Worm (Caenorhabditis elegans): ENCODE data around the gene R02F11.9.

The R02F11.9 gene

DNA sequence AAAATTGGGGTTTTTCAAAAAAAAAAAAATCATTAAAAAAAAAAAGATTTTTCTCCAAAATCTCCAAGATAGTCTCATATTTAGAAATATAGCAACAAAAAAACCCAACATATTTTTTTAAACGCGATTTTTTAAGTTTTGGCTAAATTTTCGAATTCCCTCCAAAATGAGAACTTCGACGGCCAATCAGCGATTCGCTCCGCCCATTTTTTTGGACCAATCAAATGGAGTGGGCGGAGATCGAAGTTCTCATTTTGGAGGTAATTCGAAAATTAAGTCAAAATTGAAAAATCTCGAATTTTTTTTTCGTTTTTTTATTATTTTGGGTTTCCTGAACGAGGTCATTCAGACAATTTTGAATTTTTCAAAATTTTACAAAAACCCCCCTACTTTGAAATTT lies 26.6 kb downstream of the R02F11.9 start:
- TF ChIP-seq cnd-1 (tag; optimal IDR thresholded peaks at IDR 0.05) (no peak), unc-62 (GFP tag; optimal IDR thresholded peaks at IDR 0.05) (no peak), nhr-12 (tag; optimal IDR thresholded peaks at IDR 0.05) (no peak), lin-13 (tag; optimal IDR thresholded peaks at IDR 0.05) (no peak), blmp-1 (tag; optimal IDR thresholded peaks at IDR 0.05) (no peak), tbx-8 (GFP tag; optimal IDR thresholded peaks at IDR 0.05) (no peak), M03D4.4 (tag; optimal IDR thresholded peaks at IDR 0.05) (no peak), pha-4 (tag; optimal IDR thresholded peaks at IDR 0.05) (no peak), drap-1 (GFP tag; optimal IDR thresholded peaks at IDR 0.05) (no peak), unc-120 (tag; optimal IDR thresholded peaks at IDR 0.05; ENCODE audit: poor library complexity, severe bottlenecking) (no peak), bed-3 (GFP tag; optimal IDR thresholded peaks at IDR 0.05) (no peak), sptf-1 (tag; optimal IDR thresholded peaks at IDR 0.05) (no peak), flh-1 (GFP tag; optimal IDR thresholded peaks at IDR 0.05) (no peak), ham-2 (GFP tag; optimal IDR thresholded peaks at IDR 0.05) (no peak), ceh-39 (tag; optimal IDR thresholded peaks at IDR 0.05) (no peak), ztf-11 (tag; optimal IDR thresholded peaks at IDR 0.05) (no peak), ceh-43 (GFP tag; optimal IDR thresholded peaks at IDR 0.05) (no peak), elt-3 (tag; optimal IDR thresholded peaks at IDR 0.05) (no peak), snpc-4 (tag; optimal IDR thresholded peaks at IDR 0.05) (no peak)

DNA sequence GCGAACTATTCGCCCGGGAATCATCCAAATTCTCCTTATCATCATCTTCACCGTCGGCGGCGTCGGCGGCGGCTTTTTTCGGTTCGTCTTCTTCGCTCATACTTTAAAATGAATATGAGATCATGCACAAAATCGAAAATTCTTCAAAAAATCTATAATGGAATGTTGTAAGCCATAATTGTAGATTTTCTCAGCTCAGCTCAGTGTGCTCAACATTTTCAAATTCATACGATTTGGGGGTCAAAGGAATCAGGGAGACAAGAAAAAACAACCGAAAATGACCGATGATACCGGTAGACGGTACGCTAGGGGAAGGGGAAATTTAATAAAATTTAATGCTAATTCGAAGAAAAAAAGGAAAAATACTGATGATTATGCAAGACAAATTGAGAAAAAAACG lies 31.3 kb downstream of the R02F11.9 start, which contains the start of gene ccep-97:
ccep-97 (minus strand) TSS at position 101 of the 400 bp plus-strand sequence.
- TF ChIP-seq elt-3 (tag; optimal IDR thresholded peaks at IDR 0.05) (no peak), ztf-11 (tag; optimal IDR thresholded peaks at IDR 0.05) (no peak), mab-5 (tag; optimal IDR thresholded peaks at IDR 0.05) (no peak), lsy-2 (tag; optimal IDR thresholded peaks at IDR 0.05) (no peak), M03D4.4 (tag; optimal IDR thresholded peaks at IDR 0.05) (no peak), sptf-1 (tag; optimal IDR thresholded peaks at IDR 0.05) (no peak), elt-1 (tag; optimal IDR thresholded peaks at IDR 0.05; ENCODE audit: borderline replicate concordance, insufficient read depth) (no peak), nhr-28 (tag; optimal IDR thresholded peaks at IDR 0.05) (no peak), tbx-8 (GFP tag; optimal IDR thresholded peaks at IDR 0.05) (no peak), pha-4 (tag; optimal IDR thresholded peaks at IDR 0.05) (no peak), ceh-83 (GFP tag; optimal IDR thresholded peaks at IDR 0.05) (no peak), ceh-43 (GFP tag; optimal IDR thresholded peaks at IDR 0.05) (no peak), ham-2 (GFP tag; optimal IDR thresholded peaks at IDR 0.05) (no peak), bed-3 (GFP tag; optimal IDR thresholded peaks at IDR 0.05) (no peak), nhr-2 (tag; optimal IDR thresholded peaks at IDR 0.05) (no peak), nhr-76 (tag; optimal IDR thresholded peaks at IDR 0.05) (no peak), unc-39 (tag; optimal IDR thresholded peaks at IDR 0.05) (no peak), lin-13 (tag; optimal IDR thresholded peaks at IDR 0.05) (no peak), sem-2 (GFP tag; optimal IDR thresholded peaks at IDR 0.05) (no peak)

DNA sequence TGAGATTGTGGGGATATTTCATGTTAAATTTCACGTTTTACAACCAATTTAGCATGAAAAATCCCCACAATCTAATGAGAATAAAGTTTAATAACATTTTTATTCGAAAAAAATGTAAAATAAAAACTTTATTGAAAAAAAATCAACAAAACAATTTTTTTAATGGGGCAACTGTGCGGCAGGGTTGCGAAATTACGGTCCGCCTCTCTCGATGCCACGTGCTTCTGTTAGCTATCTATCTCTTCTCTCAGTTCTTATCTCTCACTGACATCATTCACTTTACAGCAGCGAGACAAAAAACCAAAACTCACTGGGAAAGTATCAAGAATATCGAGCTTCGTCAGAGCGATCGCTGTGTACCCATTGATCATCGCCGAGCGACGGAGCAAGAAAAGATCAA lies 33.3 kb downstream of the R02F11.9 start:
- no peak for TF ChIP-seq mls-2 (tag; optimal IDR thresholded peaks at IDR 0.05)
- TF ChIP-seq lin-32 (GFP tag; optimal IDR thresholded peaks at IDR 0.05) = no peak
- TF ChIP-seq sem-2 (GFP tag; optimal IDR thresholded peaks at IDR 0.05) = no peak

DNA sequence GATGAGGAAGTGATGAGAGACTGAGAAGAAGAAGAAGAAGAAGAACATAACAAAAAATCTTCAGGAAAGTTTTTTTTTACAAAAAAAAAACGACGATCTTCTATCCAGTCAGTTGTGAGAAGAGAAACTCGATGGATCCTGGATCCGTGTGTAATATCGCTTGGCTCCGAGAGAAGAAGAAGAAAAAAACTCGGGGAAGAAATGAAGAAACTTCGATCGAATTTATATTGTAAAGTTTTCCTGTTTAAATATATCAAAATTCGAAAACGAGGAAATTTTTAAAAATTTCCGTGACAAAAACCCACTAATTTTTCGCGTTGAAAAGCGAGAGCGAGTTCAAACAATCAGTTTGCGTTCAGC lies 36.0 kb downstream of the R02F11.9 start, which contains the start of gene adss-1:
adss-1 (minus strand) TSS at position 101 of the 360 bp plus-strand sequence.
- TF ChIP-seq nhr-76 (tag; optimal IDR thresholded peaks at IDR 0.05) = no peak
- TF ChIP-seq snpc-4 (tag; optimal IDR thresholded peaks at IDR 0.05) = no peak
- TF ChIP-seq lin-32 (GFP tag; optimal IDR thresholded peaks at IDR 0.05) = no peak
- no peak for TF ChIP-seq lsy-2 (tag; optimal IDR thresholded peaks at IDR 0.05)

DNA sequence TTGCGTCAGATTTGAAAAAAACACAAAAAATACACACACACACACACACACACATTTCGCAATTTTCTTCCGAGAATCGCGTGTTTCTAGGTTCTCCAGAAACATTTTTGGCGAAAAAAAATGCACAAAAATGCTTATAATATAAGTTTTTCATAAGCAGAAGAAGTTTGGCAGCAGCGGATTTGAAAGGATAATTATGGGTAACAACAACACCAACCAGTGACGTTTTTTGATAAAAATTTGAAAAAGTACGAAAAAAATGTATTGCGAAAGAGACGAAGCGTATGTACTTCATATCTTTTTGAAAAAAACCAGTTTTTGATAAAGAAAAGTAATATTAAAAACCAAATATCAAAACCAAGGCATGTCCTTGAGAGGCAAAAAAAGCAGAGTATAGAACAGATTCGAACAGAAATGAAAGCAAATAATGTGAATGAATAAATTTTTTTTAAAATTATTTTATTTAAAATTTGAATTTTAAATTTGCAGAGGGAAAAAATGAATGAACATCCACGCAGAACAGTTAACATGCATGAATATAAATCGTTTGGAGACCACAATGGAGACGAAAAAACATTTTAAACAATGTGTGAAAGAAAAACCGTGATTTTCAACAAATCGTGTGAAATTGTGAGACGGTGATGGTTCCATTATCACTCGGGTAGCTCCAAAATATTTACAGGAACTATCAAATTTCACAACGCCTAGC lies 36.6 kb downstream of the R02F11.9 start:
- TF ChIP-seq bed-3 (GFP tag; optimal IDR thresholded peaks at IDR 0.05) = no peak
- no peak for TF ChIP-seq ces-1 (GFP tag; optimal IDR thresholded peaks at IDR 0.05)
- no peak for TF ChIP-seq unc-62 (GFP tag; optimal IDR thresholded peaks at IDR 0.05)
- no peak for TF ChIP-seq drap-1 (GFP tag; optimal IDR thresholded peaks at IDR 0.05)
- no peak for TF ChIP-seq unc-120 (tag; optimal IDR thresholded peaks at IDR 0.05; ENCODE audit: poor library complexity, severe bottlenecking)
- no peak for TF ChIP-seq ceh-83 (GFP tag; optimal IDR thresholded peaks at IDR 0.05)
- TF ChIP-seq sptf-1 (tag; optimal IDR thresholded peaks at IDR 0.05) = no peak
- no peak for TF ChIP-seq nhr-28 (tag; optimal IDR thresholded peaks at IDR 0.05)
- TF ChIP-seq ham-2 (GFP tag; optimal IDR thresholded peaks at IDR 0.05) = no peak
- TF ChIP-seq sem-2 (GFP tag; optimal IDR thresholded peaks at IDR 0.05) = no peak
- TF ChIP-seq lin-32 (GFP tag; optimal IDR thresholded peaks at IDR 0.05) = no peak
- no peak for TF ChIP-seq nhr-12 (tag; optimal IDR thresholded peaks at IDR 0.05)
- no peak for TF ChIP-seq zip-8 (tag; optimal IDR thresholded peaks at IDR 0.05)
- TF ChIP-seq ztf-11 (tag; optimal IDR thresholded peaks at IDR 0.05) = no peak

Measured in whole organism, mixed stage, embryonic.